Worm (Caenorhabditis elegans): ENCODE results near the gene T08H10.3.

The T08H10.3 gene

DNA sequence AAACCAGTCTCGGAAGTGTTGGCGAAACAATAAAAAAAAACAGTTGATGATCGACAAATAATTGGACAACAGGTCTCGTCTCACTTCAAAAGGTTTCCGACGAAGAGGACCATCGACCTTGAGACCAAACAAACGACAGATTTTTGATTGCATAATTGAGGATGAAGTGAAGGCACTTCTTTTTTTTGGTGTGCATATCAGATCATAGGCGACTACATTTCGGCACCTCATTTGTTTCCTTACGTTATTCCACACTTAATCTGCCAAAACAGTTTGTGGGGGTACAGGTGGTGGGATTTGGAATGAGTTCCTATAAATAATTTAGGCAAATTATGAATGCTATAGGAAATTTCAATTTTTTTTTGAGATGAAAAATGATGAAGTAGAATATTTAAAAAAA is 15.5 kb downstream of the T08H10.3 start:
- no peak for TF ChIP-seq F13H6.1 (tag; optimal IDR thresholded peaks at IDR 0.05)
- no peak for TF ChIP-seq lin-11 (tag; optimal IDR thresholded peaks at IDR 0.05)
- TF ChIP-seq ZK546.5 (tag; optimal IDR thresholded peaks at IDR 0.05), result no peak
- TF ChIP-seq sma-3 (GFP tag; optimal IDR thresholded peaks at IDR 0.05), result no peak
- no peak for TF ChIP-seq C34F6.9 (tag; optimal IDR thresholded peaks at IDR 0.05)
- no peak for TF ChIP-seq zag-1 (tag; optimal IDR thresholded peaks at IDR 0.05)
- no peak for TF ChIP-seq snpc-4 (tag; optimal IDR thresholded peaks at IDR 0.05)
- no peak for TF ChIP-seq aly-2 (tag; optimal IDR thresholded peaks at IDR 0.05)
- TF ChIP-seq gmeb-1 (tag; optimal IDR thresholded peaks at IDR 0.05), result no peak
- no peak for TF ChIP-seq nhr-25 (tag; optimal IDR thresholded peaks at IDR 0.05)
- TF ChIP-seq ama-1 (optimal IDR thresholded peaks at IDR 0.05), result no peak
- no peak for TF ChIP-seq nhr-12 (tag; optimal IDR thresholded peaks at IDR 0.05)
- no peak for TF ChIP-seq nhr-10 (tag; optimal IDR thresholded peaks at IDR 0.05)
- TF ChIP-seq sem-4 (tag; optimal IDR thresholded peaks at IDR 0.05), result no peak
- no peak for TF ChIP-seq unc-55 (GFP tag; optimal IDR thresholded peaks at IDR 0.05)
- TF ChIP-seq lsy-2 (tag; optimal IDR thresholded peaks at IDR 0.05), result no peak
- no peak for TF ChIP-seq mab-5 (tag; optimal IDR thresholded peaks at IDR 0.05)
- TF ChIP-seq lin-13 (GFP tag; optimal IDR thresholded peaks at IDR 0.05), result no peak

DNA sequence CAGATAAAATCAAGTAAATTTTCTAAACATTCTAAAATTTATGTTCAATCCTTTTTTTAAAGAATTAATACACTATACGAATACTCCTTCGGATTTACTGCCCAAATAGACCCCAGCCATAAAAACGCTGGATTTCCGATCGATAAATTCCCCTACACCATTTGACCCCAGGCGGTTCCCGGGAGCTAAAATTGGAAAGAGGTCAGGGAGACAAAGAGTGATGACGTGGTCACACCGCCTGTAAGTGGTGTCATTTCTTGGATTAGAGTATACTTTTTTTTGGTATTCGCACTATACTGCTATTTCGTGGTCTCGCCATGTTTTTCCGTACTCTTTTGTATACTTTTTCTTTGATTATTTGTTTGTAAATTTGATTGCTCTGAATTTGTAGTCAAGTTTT is 16.7 kb downstream of the T08H10.3 start:
- TF ChIP-seq gmeb-1 (tag; optimal IDR thresholded peaks at IDR 0.05) (no peak), nhr-11 (tag; optimal IDR thresholded peaks at IDR 0.05) (no peak), ceh-16 (tag; optimal IDR thresholded peaks at IDR 0.05) (no peak), mdl-1 (tag; optimal IDR thresholded peaks at IDR 0.05) (no peak), sma-3 (GFP tag; optimal IDR thresholded peaks at IDR 0.05) (no peak), fos-1 (tag; optimal IDR thresholded peaks at IDR 0.05) (no peak), ztf-11 (tag; optimal IDR thresholded peaks at IDR 0.05) (no peak), nhr-21 (tag; optimal IDR thresholded peaks at IDR 0.05) (no peak), nhr-237 (tag; optimal IDR thresholded peaks at IDR 0.05) (no peak), ceh-82 (tag; optimal IDR thresholded peaks at IDR 0.05) (no peak), ZK546.5 (tag; optimal IDR thresholded peaks at IDR 0.05) (no peak), crh-2 (tag; optimal IDR thresholded peaks at IDR 0.05) (no peak), nhr-77 (tag; optimal IDR thresholded peaks at IDR 0.05) (no peak), R02D3.7 (tag; optimal IDR thresholded peaks at IDR 0.05) (no peak), blmp-1 (tag; optimal IDR thresholded peaks at IDR 0.05; ENCODE audit: insufficient read depth) (no peak), nhr-25 (tag; optimal IDR thresholded peaks at IDR 0.05) (no peak)

ce11 chrV:4488989-4489388 is 17.8 kb downstream of the T08H10.3 start:
- no peak for TF ChIP-seq mbf-1 (tag; optimal IDR thresholded peaks at IDR 0.05)
- TF ChIP-seq sma-3 (GFP tag; optimal IDR thresholded peaks at IDR 0.05), result no peak
- no peak for TF ChIP-seq R02D3.7 (tag; optimal IDR thresholded peaks at IDR 0.05)
- TF ChIP-seq zag-1 (tag; optimal IDR thresholded peaks at IDR 0.05), result no peak
- no peak for TF ChIP-seq ama-1 (optimal IDR thresholded peaks at IDR 0.05)
- TF ChIP-seq unc-39 (tag; optimal IDR thresholded peaks at IDR 0.05), result no peak
- TF ChIP-seq nhr-21 (tag; optimal IDR thresholded peaks at IDR 0.05), result no peak
- TF ChIP-seq lsy-2 (tag; optimal IDR thresholded peaks at IDR 0.05), result no peak
- TF ChIP-seq crh-2 (tag; optimal IDR thresholded peaks at IDR 0.05), result no peak
- no peak for TF ChIP-seq dmd-4 (tag; optimal IDR thresholded peaks at IDR 0.05)
- TF ChIP-seq nhr-129 (tag; optimal IDR thresholded peaks at IDR 0.05), result no peak

ce11 chrV:4489893-4490292 is 18.7 kb downstream of the T08H10.3 start:
- TF ChIP-seq Y55F3AM.14 (GFP tag; optimal IDR thresholded peaks at IDR 0.05), result no peak
- no peak for TF ChIP-seq unc-62 (GFP tag; optimal IDR thresholded peaks at IDR 0.05)
- TF ChIP-seq ztf-1 (GFP tag; conservative IDR thresholded peaks at IDR 0.05), result no peak
- TF ChIP-seq egl-27 (tag; optimal IDR thresholded peaks at IDR 0.05), result no peak
- no peak for TF ChIP-seq ztf-11 (tag; optimal IDR thresholded peaks at IDR 0.05)
- no peak for TF ChIP-seq lsy-2 (tag; optimal IDR thresholded peaks at IDR 0.05)
